Fruit fly (Drosophila melanogaster) Kc167 (cell line): Measurements from ENCODE around the gene Ing5.

ENCODE experiments used
- Myc ChIP-seq: fragments of >200 bp; optimal IDR thresholded peaks from 2 replicates; lab custom pipeline; 2017; ENCODE audit warnings: missing external identifiers
- h ChIP-seq: fragments of >200 bp; optimal IDR thresholded peaks from 3 replicates; lab custom pipeline; 2018; ENCODE audit warnings: missing external identifiers
- insv ChIP-seq: fragments of >200 bp; optimal IDR thresholded peaks from 3 replicates; lab custom pipeline; 2018; ENCODE audit warnings: missing external identifiers
- ttk ChIP-seq: sonication (Bioruptor generic); optimal IDR thresholded peaks from 2 replicates; lab custom pipeline; 2017; ENCODE audit warnings: missing external identifiers

DNA sequence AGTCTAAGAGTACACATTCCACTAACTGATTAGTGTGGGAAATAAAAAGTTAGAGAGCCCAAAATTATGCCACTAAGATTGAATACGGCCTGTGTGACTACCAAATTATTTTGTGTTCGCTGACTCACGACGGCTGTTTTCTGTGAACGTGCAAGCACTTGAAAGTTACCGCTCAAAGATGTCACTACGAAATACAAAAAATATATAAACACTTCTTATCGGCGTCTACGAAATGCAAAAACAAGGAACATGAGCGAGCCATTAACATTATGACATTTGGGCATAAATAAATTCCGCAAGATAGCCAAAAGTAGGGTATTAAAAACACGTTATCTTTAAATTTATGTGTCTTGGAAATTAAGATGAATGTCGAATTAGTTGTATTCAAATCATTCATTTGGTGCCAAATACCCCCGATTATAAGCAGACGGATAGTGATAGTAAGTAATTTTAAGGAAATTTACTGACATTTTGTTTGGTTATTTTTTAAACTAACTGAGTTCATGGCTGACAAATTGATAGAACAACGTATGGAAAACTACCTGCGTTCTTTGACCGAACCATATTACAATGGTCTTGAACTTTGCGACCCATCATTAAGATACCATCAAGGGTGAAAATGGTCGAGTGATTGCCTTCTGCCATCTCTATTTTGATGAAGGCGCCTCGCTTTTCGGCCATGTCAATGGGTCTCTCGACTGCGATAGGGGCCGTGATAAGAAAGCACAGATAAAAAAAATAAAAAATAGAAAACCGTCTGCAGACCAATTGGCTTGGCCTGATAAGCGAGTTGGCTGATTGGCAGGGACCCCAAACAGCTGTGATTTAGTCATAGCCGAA lies 47.9 kb upstream of the Ing5 start, which contains the start of gene Tehao:
- no peak for TF ChIP-seq h
- no peak for TF ChIP-seq ttk
- TF ChIP-seq insv (lab: Kevin White, UChicago): no peak
- no peak for TF ChIP-seq Myc (lab: Kevin White, UChicago)
